Worm (Caenorhabditis elegans): Measurements from ENCODE around the gene snfc-5.

snfc-5 gene

DNA sequence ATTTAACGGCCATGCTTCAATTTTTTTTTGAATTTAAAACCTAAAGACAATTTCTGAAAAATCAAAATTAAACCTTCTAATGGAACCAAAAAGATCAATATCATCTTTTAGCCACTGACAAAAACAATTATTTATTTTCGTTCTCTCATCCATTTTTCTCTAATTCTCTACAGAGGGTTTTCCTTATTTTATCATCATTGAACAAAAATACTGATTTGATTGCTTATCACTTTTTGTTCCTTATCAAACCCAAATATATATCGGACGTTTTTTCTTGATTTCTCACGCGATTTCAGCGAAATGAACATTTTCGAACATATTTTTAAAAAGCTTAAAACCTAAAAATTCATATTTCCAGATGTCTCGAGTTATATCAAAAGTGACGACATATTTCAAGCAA is 8.5 kb downstream of the snfc-5 start, which contains the start of gene mpc-1:
Gene mpc-1, plus strand, starts transcription at position 359 of the 400 bp plus-strand sequence.
- no peak for TF ChIP-seq ceh-63 (GFP tag; optimal IDR thresholded peaks at IDR 0.05)
- no peak for TF ChIP-seq Y116A8C.19 (tag; optimal IDR thresholded peaks at IDR 0.05; ENCODE audit: borderline replicate concordance)
- peak in 1 of 2 experiments; percentile 24 for TF ChIP-seq lin-35 (GFP tag; optimal IDR thresholded peaks at IDR 0.05)
- no peak for TF ChIP-seq xbp-1 (tag; optimal IDR thresholded peaks at IDR 0.05)
- no peak for TF ChIP-seq F16B12.6 (tag; optimal IDR thresholded peaks at IDR 0.05)
- TF ChIP-seq nhr-84 (tag; optimal IDR thresholded peaks at IDR 0.05), result no peak
- TF ChIP-seq nhr-76 (tag; optimal IDR thresholded peaks at IDR 0.05), result no peak
- no peak for TF ChIP-seq mef-2 (tag; optimal IDR thresholded peaks at IDR 0.05)
- TF ChIP-seq lin-39 (tag; optimal IDR thresholded peaks at IDR 0.05), result no peak
- TF ChIP-seq aly-2 (tag; optimal IDR thresholded peaks at IDR 0.05), result no peak
- TF ChIP-seq unc-130 (tag; optimal IDR thresholded peaks at IDR 0.05), result no peak
- TF ChIP-seq snpc-4 (tag; optimal IDR thresholded peaks at IDR 0.05), result no peak
- no peak for TF ChIP-seq nhr-28 (tag; optimal IDR thresholded peaks at IDR 0.05)
- no peak for TF ChIP-seq nhr-90 (tag; optimal IDR thresholded peaks at IDR 0.05; ENCODE audit: poor library complexity)
- no peak for TF ChIP-seq ces-1 (GFP tag; optimal IDR thresholded peaks at IDR 0.05)
- no peak for TF ChIP-seq alr-1 (tag; optimal IDR thresholded peaks at IDR 0.05; ENCODE audit: borderline replicate concordance)
- TF ChIP-seq rnt-1 (tag; optimal IDR thresholded peaks at IDR 0.05), result no peak
- no peak for TF ChIP-seq mdl-1 (tag; optimal IDR thresholded peaks at IDR 0.05)
- TF ChIP-seq aha-1 (tag; optimal IDR thresholded peaks at IDR 0.05), result no peak
- no peak for TF ChIP-seq ztf-11 (tag; optimal IDR thresholded peaks at IDR 0.05)
- no peak for TF ChIP-seq pag-3 (tag; optimal IDR thresholded peaks at IDR 0.05; ENCODE audit: borderline replicate concordance, insufficient read depth)
- TF ChIP-seq elt-2 (tag; optimal IDR thresholded peaks at IDR 0.05), result peak; percentile 86
- TF ChIP-seq ztf-4 (tag; optimal IDR thresholded peaks at IDR 0.05), result no peak
- no peak for TF ChIP-seq isw-1 (GFP tag; IDR thresholded peaks at IDR 0.05)
- no peak for TF ChIP-seq C34B4.2 (tag; optimal IDR thresholded peaks at IDR 0.05)
- no peak for TF ChIP-seq nhr-11 (tag; optimal IDR thresholded peaks at IDR 0.05)
- peak; percentile 44 for TF ChIP-seq blmp-1 (tag; optimal IDR thresholded peaks at IDR 0.05)
- TF ChIP-seq mep-1 (tag; optimal IDR thresholded peaks at IDR 0.05), result no peak
- TF ChIP-seq pqm-1 (tag; optimal IDR thresholded peaks at IDR 0.05), result peak; percentile 53
- no peak for TF ChIP-seq egl-13 (tag; optimal IDR thresholded peaks at IDR 0.05)
- 0 out of 2 replicates have a peak, but pooled peaks have one; percentile 8 for TF ChIP-seq nhr-19 (GFP tag; conservative IDR thresholded peaks at IDR 0.05)
- peak; percentile 1 for TF ChIP-seq nhr-20 (tag; optimal IDR thresholded peaks at IDR 0.05)
- TF ChIP-seq irx-1 (tag; optimal IDR thresholded peaks at IDR 0.05), result no peak
- TF ChIP-seq lin-14 (GFP tag; optimal IDR thresholded peaks at IDR 0.05), result peak; percentile 54
- TF ChIP-seq ets-5 (GFP tag; IDR thresholded peaks at IDR 0.05), result no peak
- TF ChIP-seq elt-3 (tag; optimal IDR thresholded peaks at IDR 0.05), result peak in 4 of 6 experiments; percentile 9 to 96 (median 52)
- no peak for TF ChIP-seq grh-1 (GFP tag; IDR thresholded peaks at IDR 0.05)
- peak; percentile 53 for TF ChIP-seq nhr-71 (tag; optimal IDR thresholded peaks at IDR 0.05)
- no peak for TF ChIP-seq unc-62 (GFP tag; optimal IDR thresholded peaks at IDR 0.05)
- peak; percentile 25 for TF ChIP-seq skn-1 (tag; optimal IDR thresholded peaks at IDR 0.05)
- TF ChIP-seq efl-1 (optimal IDR thresholded peaks at IDR 0.05), result no peak
- TF ChIP-seq efl-1 (GFP tag; optimal IDR thresholded peaks at IDR 0.05 in 1 of 2), result no peak
- TF ChIP-seq fkh-8 (tag; optimal IDR thresholded peaks at IDR 0.05), result no peak
- no peak for TF ChIP-seq lir-3 (tag; optimal IDR thresholded peaks at IDR 0.05; ENCODE audit: poor library complexity)
- TF ChIP-seq nhr-77 (tag; optimal IDR thresholded peaks at IDR 0.05), result no peak
- TF ChIP-seq egl-27 (tag; optimal IDR thresholded peaks at IDR 0.05), result no peak
- no peak for TF ChIP-seq ceh-90 (tag; optimal IDR thresholded peaks at IDR 0.05)
- no peak for TF ChIP-seq pax-3 (tag; optimal IDR thresholded peaks at IDR 0.05)
- TF ChIP-seq hpl-2 (GFP tag; optimal IDR thresholded peaks at IDR 0.05), result no peak
- TF ChIP-seq tlp-1 (tag; optimal IDR thresholded peaks at IDR 0.05), result no peak
- TF ChIP-seq lin-15B (tag; optimal IDR thresholded peaks at IDR 0.05), result no peak
- peak; percentile 72 for TF ChIP-seq nhr-85 (tag)
- peak; percentile 1 to 29 for TF ChIP-seq lsy-2 (tag; optimal IDR thresholded peaks at IDR 0.05)
- no peak for TF ChIP-seq fkh-10 (GFP tag; optimal IDR thresholded peaks at IDR 0.05)

Data from whole organism, L1 larva.